Worm (Caenorhabditis elegans): Measurements from ENCODE around the gene F21H7.12.

The F21H7.12 gene

DNA sequence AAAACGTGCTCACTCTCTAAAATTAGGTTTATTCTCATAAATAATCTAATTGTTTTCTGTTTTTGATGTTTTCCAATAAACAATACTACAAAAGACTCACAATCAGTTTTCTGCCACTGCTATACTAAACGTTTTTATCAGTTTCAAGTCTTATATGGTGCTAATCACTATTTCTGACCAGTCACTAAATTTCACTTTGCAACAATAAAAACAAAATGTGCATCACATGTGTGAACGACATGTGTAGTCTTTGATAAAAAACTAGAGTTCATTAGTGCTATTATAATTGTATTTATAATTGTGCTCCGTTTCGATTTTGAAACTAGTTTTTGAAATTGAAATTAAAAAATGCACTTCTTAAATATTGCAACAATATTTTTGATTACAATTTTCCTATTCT, 48.0 kb downstream of the F21H7.12 start, which contains the start of gene cyp-37B1:
Gene cyp-37B1, plus strand, starts transcription at position 199 of the 400 bp plus-strand sequence.
- TF ChIP-seq him-1 (tag; optimal IDR thresholded peaks at IDR 0.05) (no peak), W03F9.2 (tag; optimal IDR thresholded peaks at IDR 0.05) (no peak), dao-5 (tag; optimal IDR thresholded peaks at IDR 0.05) (no peak)

Measured in whole organism, L4/young adult.